Worm (Caenorhabditis elegans): Measurements from ENCODE around the gene dsl-3.

- TF ChIP-seq him-1 (tag; optimal IDR thresholded peaks at IDR 0.05) (no peak), W03F9.2 (tag; optimal IDR thresholded peaks at IDR 0.05) (no peak), dao-5 (tag; optimal IDR thresholded peaks at IDR 0.05) (no peak)
These were observed 7.1 kb upstream of the dsl-3 start for ce11 chrIV:1602936-1603457.
